Worm (Caenorhabditis elegans): ENCODE measurements around the gene T13H5.8.

The T13H5.8 gene

ce11 chrII:8479337-8479736 is 39.0 kb upstream of the T13H5.8 start:
- TF ChIP-seq mml-1 (tag; optimal IDR thresholded peaks at IDR 0.05) (no peak), nhr-43 (tag; optimal IDR thresholded peaks at IDR 0.05; ENCODE audit: poor library complexity, severe bottlenecking) (peak; percentile 32), ama-1 (optimal IDR thresholded peaks at IDR 0.05) (peak; percentile 83), elt-2 (tag; optimal IDR thresholded peaks at IDR 0.05) (peak; percentile 11), tbx-2 (tag; optimal IDR thresholded peaks at IDR 0.05) (no peak), pha-4 (tag; optimal IDR thresholded peaks at IDR 0.05) (peak; percentile 20)

- TF ChIP-seq nhr-77 (tag; optimal IDR thresholded peaks at IDR 0.05) (no peak), aly-2 (tag; optimal IDR thresholded peaks at IDR 0.05) (no peak), skn-1 (tag; optimal IDR thresholded peaks at IDR 0.05) (no peak), ama-1 (optimal IDR thresholded peaks at IDR 0.05) (no peak), unc-39 (tag; optimal IDR thresholded peaks at IDR 0.05) (no peak), nfya-1 (tag; optimal IDR thresholded peaks at IDR 0.05; ENCODE audit: insufficient read depth) (no peak), fos-1 (tag; optimal IDR thresholded peaks at IDR 0.05) (no peak), sea-2 (GFP tag; optimal IDR thresholded peaks at IDR 0.05) (no peak), snpc-4 (tag; optimal IDR thresholded peaks at IDR 0.05) (no peak), ceh-82 (tag; optimal IDR thresholded peaks at IDR 0.05) (no peak), lsy-12 (tag; optimal IDR thresholded peaks at IDR 0.05) (no peak), unc-62 (GFP tag; optimal IDR thresholded peaks at IDR 0.05) (no peak), ztf-4 (tag; optimal IDR thresholded peaks at IDR 0.05) (no peak)
Measured at ce11 chrII:8480166-8480565, 38.1 kb upstream of the T13H5.8 start, which contains the start of gene lact-4. lact-4 (minus strand) TSS chrII:8480478.

ce11 chrII:8481033-8481708 is 37.1 kb upstream of the T13H5.8 start:
- TF ChIP-seq zag-1 (tag; optimal IDR thresholded peaks at IDR 0.05), result no peak
- peak; percentile 45 for TF ChIP-seq mml-1 (tag; optimal IDR thresholded peaks at IDR 0.05)
- TF ChIP-seq R02D3.7 (tag; optimal IDR thresholded peaks at IDR 0.05), result no peak
- TF ChIP-seq eor-1 (tag; optimal IDR thresholded peaks at IDR 0.05), result no peak
- TF ChIP-seq skn-1 (tag; optimal IDR thresholded peaks at IDR 0.05), result no peak
- no peak for TF ChIP-seq lin-15B (tag; optimal IDR thresholded peaks at IDR 0.05)
- TF ChIP-seq elt-3 (tag; optimal IDR thresholded peaks at IDR 0.05), result no peak
- TF ChIP-seq fkh-10 (GFP tag; optimal IDR thresholded peaks at IDR 0.05), result no peak
- TF ChIP-seq elt-1 (tag; optimal IDR thresholded peaks at IDR 0.05), result no peak
- no peak for TF ChIP-seq ztf-11 (tag; optimal IDR thresholded peaks at IDR 0.05)
- peak; percentile 3 for TF ChIP-seq pqm-1 (tag; optimal IDR thresholded peaks at IDR 0.05)
- TF ChIP-seq nhr-237 (tag; optimal IDR thresholded peaks at IDR 0.05), result no peak
- no peak for TF ChIP-seq daf-12 (tag; optimal IDR thresholded peaks at IDR 0.05)
- peak; percentile 88 for TF ChIP-seq ama-1 (optimal IDR thresholded peaks at IDR 0.05)
- TF ChIP-seq fkh-2 (tag; optimal IDR thresholded peaks at IDR 0.05), result no peak
- no peak for TF ChIP-seq jun-1 (tag; optimal IDR thresholded peaks at IDR 0.05)
- no peak for TF ChIP-seq nhr-25 (tag; optimal IDR thresholded peaks at IDR 0.05)
- TF ChIP-seq nhr-67 (tag; optimal IDR thresholded peaks at IDR 0.05), result no peak
- TF ChIP-seq nhr-11 (tag; optimal IDR thresholded peaks at IDR 0.05), result no peak
- TF ChIP-seq egl-27 (tag; optimal IDR thresholded peaks at IDR 0.05), result no peak
- TF ChIP-seq ZK546.5 (tag; optimal IDR thresholded peaks at IDR 0.05), result no peak
- no peak for TF ChIP-seq ceh-16 (tag; optimal IDR thresholded peaks at IDR 0.05)
- no peak for TF ChIP-seq unc-62 (GFP tag; optimal IDR thresholded peaks at IDR 0.05)
- TF ChIP-seq ceh-82 (tag; optimal IDR thresholded peaks at IDR 0.05), result no peak
- no peak for TF ChIP-seq aly-2 (tag; optimal IDR thresholded peaks at IDR 0.05)
- TF ChIP-seq ceh-28 (tag; optimal IDR thresholded peaks at IDR 0.05), result no peak
- no peak for TF ChIP-seq lsy-12 (tag; optimal IDR thresholded peaks at IDR 0.05)
- no peak for TF ChIP-seq hmg-11 (tag; optimal IDR thresholded peaks at IDR 0.05)
- no peak for TF ChIP-seq nhr-76 (tag; optimal IDR thresholded peaks at IDR 0.05)
- TF ChIP-seq nfya-1 (tag; optimal IDR thresholded peaks at IDR 0.05; ENCODE audit: insufficient read depth), result peak; percentile 37
- TF ChIP-seq snpc-4 (tag; optimal IDR thresholded peaks at IDR 0.05), result no peak
- peak; percentile 55 for TF ChIP-seq elt-2 (tag; optimal IDR thresholded peaks at IDR 0.05)
- TF ChIP-seq ceh-9 (tag; optimal IDR thresholded peaks at IDR 0.05), result no peak
- TF ChIP-seq egl-5 (tag; optimal IDR thresholded peaks at IDR 0.05), result peak; percentile 24
- no peak for TF ChIP-seq nhr-77 (tag; optimal IDR thresholded peaks at IDR 0.05)
- TF ChIP-seq nhr-23 (tag; optimal IDR thresholded peaks at IDR 0.05), result no peak
- TF ChIP-seq sea-2 (GFP tag; optimal IDR thresholded peaks at IDR 0.05), result no peak
- peak; percentile 50 for TF ChIP-seq pha-4 (tag; optimal IDR thresholded peaks at IDR 0.05)
- TF ChIP-seq ztf-4 (tag; optimal IDR thresholded peaks at IDR 0.05), result no peak
- no peak for TF ChIP-seq mdl-1 (tag; optimal IDR thresholded peaks at IDR 0.05)
- TF ChIP-seq lin-39 (tag; optimal IDR thresholded peaks at IDR 0.05), result no peak
- peak; percentile 26 for TF ChIP-seq nhr-43 (tag; optimal IDR thresholded peaks at IDR 0.05; ENCODE audit: poor library complexity, severe bottlenecking)
- TF ChIP-seq fos-1 (tag; optimal IDR thresholded peaks at IDR 0.05), result no peak
- TF ChIP-seq nhr-28 (tag; optimal IDR thresholded peaks at IDR 0.05), result no peak
